Fruit fly (Drosophila melanogaster) S2 (cell line): ENCODE data around the gene Ssl1.

Experiments
- CG8478 ChIP-seq: fragments of >200 bp; optimal IDR thresholded peaks from 2 replicates; lab custom pipeline; 2018
- CTCF ChIP-seq, 2 experiments: fragments of >200 bp; optimal IDR thresholded peaks; 2 replicates each; lab custom pipeline; 2018

DNA sequence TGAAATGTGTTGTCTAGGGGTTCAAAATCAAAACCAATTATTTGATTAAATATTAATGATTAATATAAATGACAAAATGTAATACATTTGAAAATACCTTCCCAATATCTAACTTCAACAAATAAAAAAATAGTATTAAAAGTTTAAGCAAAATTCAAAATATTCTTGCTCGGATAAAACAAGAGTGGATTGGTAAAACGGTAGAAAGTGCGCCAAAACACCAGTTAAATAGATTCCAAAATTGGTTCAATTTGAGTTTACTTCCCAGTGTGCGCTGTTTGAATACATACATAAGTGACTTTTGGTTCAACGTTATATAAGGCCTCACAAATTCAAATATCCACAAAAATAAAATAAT, 13.8 kb upstream of the Ssl1 start:
- TF ChIP-seq CG8478 (lab: Kevin White, UChicago) (no peak), CTCF (optimal IDR thresholded peaks at IDR 0.05; lab: Kevin White, UChicago) (no peak)
